Worm (Caenorhabditis elegans): ENCODE results near the gene tps-1.

Gene tps-1

ce11 chrX:17474521-17475170 is at the start of gene tps-1:
Gene tps-1, minus strand, starts transcription at chrX:17474534.
- TF ChIP-seq blmp-1 (tag; optimal IDR thresholded peaks at IDR 0.05): peak; percentile 3
- no peak for TF ChIP-seq F16B12.6 (tag; optimal IDR thresholded peaks at IDR 0.05)
- TF ChIP-seq fkh-8 (tag; optimal IDR thresholded peaks at IDR 0.05): no peak
- TF ChIP-seq nhr-71 (tag; optimal IDR thresholded peaks at IDR 0.05): peak; percentile 61
- no peak for TF ChIP-seq ets-5 (GFP tag; IDR thresholded peaks at IDR 0.05)
- TF ChIP-seq sptf-1 (tag; optimal IDR thresholded peaks at IDR 0.05): no peak
- TF ChIP-seq lin-39 (tag; optimal IDR thresholded peaks at IDR 0.05): no peak
- peak; percentile 87 for TF ChIP-seq grh-1 (GFP tag; IDR thresholded peaks at IDR 0.05)
- TF ChIP-seq ztf-11 (tag; optimal IDR thresholded peaks at IDR 0.05): no peak
- TF ChIP-seq nhr-19 (GFP tag; conservative IDR thresholded peaks at IDR 0.05): peak; percentile 19; the same call in 1 of the 2 replicates
- peak; percentile 89 for TF ChIP-seq nhr-85 (tag)
- TF ChIP-seq zip-4 (GFP tag; optimal IDR thresholded peaks at IDR 0.05): no peak
- no peak for TF ChIP-seq efl-3 (GFP tag; optimal IDR thresholded peaks at IDR 0.05)
- no peak for TF ChIP-seq irx-1 (tag; optimal IDR thresholded peaks at IDR 0.05)
- no peak for TF ChIP-seq nhr-11 (tag; optimal IDR thresholded peaks at IDR 0.05)
- no peak for TF ChIP-seq lin-15B (tag; optimal IDR thresholded peaks at IDR 0.05)
- TF ChIP-seq nhr-47 (tag; optimal IDR thresholded peaks at IDR 0.05): peak; percentile 19
- no peak for TF ChIP-seq sox-4 (tag; optimal IDR thresholded peaks at IDR 0.05)
- no peak for TF ChIP-seq lir-3 (tag; optimal IDR thresholded peaks at IDR 0.05; ENCODE audit: poor library complexity)
- no peak for TF ChIP-seq fkh-10 (GFP tag; optimal IDR thresholded peaks at IDR 0.05)
- TF ChIP-seq C04F5.9 (tag; optimal IDR thresholded peaks at IDR 0.05): no peak
- TF ChIP-seq pax-3 (tag; optimal IDR thresholded peaks at IDR 0.05): no peak
- TF ChIP-seq elt-3 (tag; optimal IDR thresholded peaks at IDR 0.05): peak in 4 of 6 experiments; percentile 5 to 86 (median 46)
- peak; percentile 12 for TF ChIP-seq mep-1 (tag; optimal IDR thresholded peaks at IDR 0.05)
- TF ChIP-seq swsn-7 (tag; optimal IDR thresholded peaks at IDR 0.05): peak; percentile 5
- no peak for TF ChIP-seq egl-27 (tag; optimal IDR thresholded peaks at IDR 0.05)
- no peak for TF ChIP-seq pqm-1 (tag; optimal IDR thresholded peaks at IDR 0.05)
- no peak for TF ChIP-seq unc-86 (tag; optimal IDR thresholded peaks at IDR 0.05)
- no peak for TF ChIP-seq tlp-1 (tag; optimal IDR thresholded peaks at IDR 0.05)
- TF ChIP-seq aly-2 (tag; optimal IDR thresholded peaks at IDR 0.05): no peak
- peak; percentile 58 for TF ChIP-seq lin-14 (GFP tag; optimal IDR thresholded peaks at IDR 0.05)
- TF ChIP-seq efl-1 (optimal IDR thresholded peaks at IDR 0.05): no peak
- no peak for TF ChIP-seq efl-1 (GFP tag; optimal IDR thresholded peaks at IDR 0.05 in 1 of 2)
- no peak for TF ChIP-seq ama-1 (optimal IDR thresholded peaks at IDR 0.05)
- peak in 1 of 2 experiments; percentile 17 for TF ChIP-seq mdl-1 (tag; optimal IDR thresholded peaks at IDR 0.05)
- TF ChIP-seq fkh-4 (tag; optimal IDR thresholded peaks at IDR 0.05; ENCODE audit: borderline replicate concordance): no peak
- no peak for TF ChIP-seq hpl-2 (GFP tag; optimal IDR thresholded peaks at IDR 0.05)
- TF ChIP-seq skn-1 (tag; optimal IDR thresholded peaks at IDR 0.05): peak; percentile 1
- no peak for TF ChIP-seq unc-130 (tag; optimal IDR thresholded peaks at IDR 0.05)
- TF ChIP-seq lsy-2 (tag; optimal IDR thresholded peaks at IDR 0.05): no peak
- no peak for TF ChIP-seq nhr-76 (tag; optimal IDR thresholded peaks at IDR 0.05)
- no peak for TF ChIP-seq snpc-4 (tag; optimal IDR thresholded peaks at IDR 0.05)
- no peak for TF ChIP-seq nhr-12 (tag; optimal IDR thresholded peaks at IDR 0.05)
- no peak for TF ChIP-seq tbx-2 (tag; optimal IDR thresholded peaks at IDR 0.05)
- TF ChIP-seq vab-15 (tag; optimal IDR thresholded peaks at IDR 0.05): no peak
- no peak for TF ChIP-seq unc-62 (GFP tag; optimal IDR thresholded peaks at IDR 0.05)
- no peak for TF ChIP-seq zag-1 (tag; optimal IDR thresholded peaks at IDR 0.05)
- TF ChIP-seq elt-2 (tag; optimal IDR thresholded peaks at IDR 0.05): no peak
- TF ChIP-seq nhr-90 (tag; optimal IDR thresholded peaks at IDR 0.05; ENCODE audit: poor library complexity): no peak
- no peak for TF ChIP-seq nhr-28 (tag; optimal IDR thresholded peaks at IDR 0.05)
- no peak for TF ChIP-seq hlh-17 (GFP tag; optimal IDR thresholded peaks at IDR 0.05; ENCODE audit: borderline replicate concordance)
- peak; percentile 25 for TF ChIP-seq rnt-1 (tag; optimal IDR thresholded peaks at IDR 0.05)
- peak; percentile 9 to 16 for TF ChIP-seq lin-35 (GFP tag; optimal IDR thresholded peaks at IDR 0.05)

Measured in whole organism, L1 larva.